Worm (Caenorhabditis elegans) whole organism, young adult: Measurements from ENCODE around the gene T03G6.1.
A peak's percentile ranks its signal among the peaks of the same experiment; 100 is the strongest.

Source experiments
- C06A6.2 ChIP-seq: fragments of 200-800 bp; sonication (Bioruptor generic); conservative IDR thresholded peaks from 2 replicates; pipeline ENCODE4 v1.3.6; 2022; ENCODE audit warnings: missing genetic modification characterization, missing compliant biosample characterization
- F10E7.11 ChIP-seq: sonication (generic microtip); optimal IDR thresholded peaks from 2 replicates; lab custom pipeline; 2017; ENCODE audit warnings: mild to moderate bottlenecking, missing genetic modification characterization, moderate library complexity, missing compliant biosample characterization
- F33H1.4 ChIP-seq: fragments of 200-800 bp; sonication (Bioruptor generic); IDR thresholded peaks from 2 replicates; pipeline ENCODE4 v1.3.6; 2022; ENCODE audit warnings: missing genetic modification reagents, missing genetic modification characterization, missing compliant biosample characterization
- F49E8.2 ChIP-seq: sonication (generic microtip); optimal IDR thresholded peaks from 3 replicates; lab custom pipeline; 2017; ENCODE audit warnings: missing genetic modification characterization, mild to moderate bottlenecking, missing compliant biosample characterization, antibody characterized with exemption, moderate library complexity; ENCODE audit not compliant: insufficient read depth
- F57C9.4 ChIP-seq: sonication (generic microtip); optimal IDR thresholded peaks from 2 replicates; lab custom pipeline; 2017; ENCODE audit warnings: mild to moderate bottlenecking, missing genetic modification characterization, missing compliant biosample characterization
- atf-7 ChIP-seq: sonication (generic microtip); optimal IDR thresholded peaks from 2 replicates; lab custom pipeline; 2017; ENCODE audit warnings: mild to moderate bottlenecking, missing genetic modification characterization, missing compliant biosample characterization
- attf-3 ChIP-seq: fragments of 200-800 bp; sonication (Bioruptor generic); conservative IDR thresholded peaks from 2 replicates; pipeline ENCODE4 v1.3.6; 2022; ENCODE audit warnings: missing genetic modification reagents, missing genetic modification characterization, missing compliant biosample characterization
- attf-5 ChIP-seq: fragments of 200-800 bp; sonication (Bioruptor generic); optimal IDR thresholded peaks from 2 replicates; lab custom pipeline; 2018; ENCODE audit warnings: mild to moderate bottlenecking, missing genetic modification characterization, missing compliant biosample characterization
- bed-2 ChIP-seq: fragments of 200-800 bp; sonication (Bioruptor generic); IDR thresholded peaks from 2 replicates; pipeline ENCODE4 v1.3.6; 2022; ENCODE audit warnings: missing genetic modification reagents, missing genetic modification characterization, missing compliant biosample characterization
- cebp-1 ChIP-seq, 2 experiments: fragments of 200-800 bp in 1 of 2; sonication (Bioruptor generic) in 1 of 2; sonication (generic microtip) in 1 of 2; IDR thresholded peaks in 1 of 2; optimal IDR thresholded peaks in 1 of 2; 2 replicates each; pipeline versions ENCODE4 v1.3.6 to Lab custom; 2017 to 2022; ENCODE audit warnings: missing compliant biosample characterization in 2 of 2, missing genetic modification characterization in 2 of 2, mild to moderate bottlenecking in 1 of 2, missing genetic modification reagents in 1 of 2, moderate library complexity in 1 of 2
- cebp-2 ChIP-seq: fragments of 200-800 bp; sonication (Bioruptor generic); IDR thresholded peaks from 2 replicates; pipeline ENCODE4 v1.3.6; 2022; ENCODE audit warnings: missing genetic modification characterization, missing compliant biosample characterization
- ceh-58 ChIP-seq: fragments of 200-800 bp; sonication (Bioruptor generic); IDR thresholded peaks from 2 replicates; pipeline ENCODE4 v1.3.6; 2022; ENCODE audit warnings: missing genetic modification characterization, missing compliant biosample characterization
- dpl-1 ChIP-seq: fragments of 150-350 bp; optimal IDR thresholded peaks from 2 replicates; lab custom pipeline; 2014; ENCODE audit warnings: missing biosample characterization, missing genetic modification reagents, missing genetic modification characterization
- ets-4 ChIP-seq: fragments of 200-800 bp; sonication (Bioruptor generic); optimal IDR thresholded peaks from 2 replicates; lab custom pipeline; 2018; ENCODE audit warnings: mild to moderate bottlenecking, missing genetic modification characterization, missing compliant biosample characterization
- him-1 ChIP-seq: sonication (generic microtip); optimal IDR thresholded peaks from 2 replicates; lab custom pipeline; 2016; ENCODE audit warnings: missing genotype, missing genetic modification reagents, missing genetic modification characterization, missing compliant biosample characterization
- hmg-1.2 ChIP-seq: fragments of 200-800 bp; sonication (Bioruptor generic); IDR thresholded peaks from 2 replicates; pipeline ENCODE4 v1.3.6; 2022; ENCODE audit warnings: missing genetic modification reagents, missing genetic modification characterization, missing compliant biosample characterization
- let-526 ChIP-seq: fragments of 200-800 bp; sonication (Bioruptor generic); IDR thresholded peaks from 2 replicates; pipeline ENCODE4 v1.3.6; 2022; ENCODE audit warnings: missing genetic modification reagents, missing genetic modification characterization, missing compliant biosample characterization
- lin-26 ChIP-seq: fragments of 200-800 bp; sonication (Bioruptor generic); IDR thresholded peaks from 2 replicates; pipeline ENCODE4 v1.3.6; 2022; ENCODE audit warnings: missing genetic modification reagents, missing genetic modification characterization, missing compliant biosample characterization
- lin-40 ChIP-seq: sonication (generic microtip); optimal IDR thresholded peaks from 2 replicates; lab custom pipeline; 2016; ENCODE audit warnings: missing genetic modification characterization, mild to moderate bottlenecking, missing compliant biosample characterization, missing genotype, missing genetic modification reagents
- lir-1 ChIP-seq: fragments of 200-800 bp; sonication (Bioruptor generic); conservative IDR thresholded peaks from 2 replicates; pipeline ENCODE4 v1.3.6; 2022; ENCODE audit warnings: missing genetic modification reagents, missing genetic modification characterization, missing compliant biosample characterization
- madf-6 ChIP-seq: fragments of 200-800 bp; sonication (Bioruptor generic); IDR thresholded peaks from 2 replicates; pipeline ENCODE4 v1.3.6; 2022; ENCODE audit warnings: missing genetic modification reagents, missing genetic modification characterization, missing compliant biosample characterization
- nfya-2 ChIP-seq: fragments of 200-800 bp; sonication (Bioruptor generic); IDR thresholded peaks from 2 replicates; pipeline ENCODE4 v1.3.6; 2022; ENCODE audit warnings: missing genetic modification reagents, missing genetic modification characterization, missing compliant biosample characterization
- rcor-1 ChIP-seq: fragments of 200-800 bp; sonication (Bioruptor generic); IDR thresholded peaks from 2 replicates; pipeline ENCODE4 v1.3.6; 2022; ENCODE audit warnings: missing genetic modification reagents, missing genetic modification characterization, missing compliant biosample characterization
- repo-1 ChIP-seq: sonication (generic microtip); optimal IDR thresholded peaks from 2 replicates; lab custom pipeline; 2017; ENCODE audit warnings: mild to moderate bottlenecking, missing genetic modification characterization, missing compliant biosample characterization
- snpc-1.1 ChIP-seq: sonication (generic microtip); optimal IDR thresholded peaks from 2 replicates; lab custom pipeline; 2017; ENCODE audit warnings: missing genetic modification characterization, mild to moderate bottlenecking, missing compliant biosample characterization, antibody characterized with exemption, moderate library complexity, missing genotype, missing genetic modification reagents; ENCODE audit not compliant: insufficient read depth
- snpc-4 ChIP-seq, 5 experiments: fragments of 150-350 bp in 1 of 5; sonication (generic microtip) in 4 of 5; optimal IDR thresholded peaks; 2 replicates each; lab custom pipeline; 2014 to 2018; ENCODE audit warnings: missing genetic modification characterization in 5 of 5, missing biosample characterization in 3 of 5, antibody characterized with exemption in 2 of 5, mild to moderate bottlenecking in 2 of 5, missing compliant biosample characterization in 2 of 5, missing genotype in 2 of 5, moderate library complexity in 2 of 5, missing genetic modification reagents in 1 of 5
- tbx-9 ChIP-seq: sonication (generic microtip); optimal IDR thresholded peaks from 2 replicates; lab custom pipeline; 2016; ENCODE audit warnings: borderline replicate concordance, missing genetic modification characterization, inconsistent platforms, missing compliant biosample characterization
- unc-62 ChIP-seq: fragments of 150-350 bp; optimal IDR thresholded peaks from 2 replicates; lab custom pipeline; 2014; ENCODE audit warnings: missing biosample characterization, missing genetic modification reagents, missing genetic modification characterization
- xnd-1 ChIP-seq: sonication (generic microtip); optimal IDR thresholded peaks from 2 replicates; lab custom pipeline; 2016; ENCODE audit warnings: missing genotype, missing genetic modification reagents, missing genetic modification characterization, missing compliant biosample characterization

T03G6.1 gene

DNA sequence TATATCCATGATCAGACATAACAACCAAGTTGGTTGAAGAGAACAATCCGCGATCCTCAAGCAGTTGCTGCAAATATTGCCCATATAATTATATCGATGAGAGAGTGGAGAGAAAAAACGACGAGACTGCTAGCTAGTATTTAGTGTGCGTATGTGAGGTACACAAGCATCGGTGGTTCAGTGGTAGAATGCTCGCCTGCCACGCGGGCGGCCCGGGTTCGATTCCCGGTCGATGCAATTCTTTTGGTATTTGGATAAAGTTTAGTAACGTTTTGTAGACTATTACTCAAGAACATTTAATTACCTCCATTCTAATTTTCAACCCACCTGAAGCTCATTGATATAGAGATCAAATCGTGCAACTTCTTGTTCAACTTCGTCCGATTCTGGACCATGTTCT, 5.0 kb downstream of the T03G6.1 start (continued):
- TF ChIP-seq repo-1 (peak; percentile 24), xnd-1 (no peak), tbx-9 (tag; lab: Kevin White, UChicago) (peak; percentile 69)

DNA sequence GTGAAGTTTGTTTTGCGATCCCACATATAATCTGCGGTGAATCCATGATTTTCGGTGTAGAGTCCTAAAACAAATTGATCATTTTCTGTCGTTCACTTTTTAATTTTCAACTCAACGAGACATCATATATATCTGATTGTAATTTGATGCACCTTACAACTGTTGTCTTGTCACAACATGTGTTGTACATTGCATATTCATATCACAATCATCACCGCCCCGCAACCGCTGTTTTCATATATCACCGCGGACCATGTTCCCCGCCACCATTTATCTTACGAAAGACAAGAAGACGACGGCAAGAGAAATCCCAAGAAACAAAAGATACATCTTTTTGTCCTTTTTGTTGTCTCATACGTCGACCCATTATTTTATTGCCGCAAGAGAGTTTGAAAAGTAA, 6.1 kb downstream of the T03G6.1 start:
- TF ChIP-seq F57C9.4 (tag; lab: Kevin White, UChicago): no peak
- TF ChIP-seq dpl-1: no peak
- no peak for TF ChIP-seq ets-4 (GFP tag; lab: Kevin White, UChicago)

DNA sequence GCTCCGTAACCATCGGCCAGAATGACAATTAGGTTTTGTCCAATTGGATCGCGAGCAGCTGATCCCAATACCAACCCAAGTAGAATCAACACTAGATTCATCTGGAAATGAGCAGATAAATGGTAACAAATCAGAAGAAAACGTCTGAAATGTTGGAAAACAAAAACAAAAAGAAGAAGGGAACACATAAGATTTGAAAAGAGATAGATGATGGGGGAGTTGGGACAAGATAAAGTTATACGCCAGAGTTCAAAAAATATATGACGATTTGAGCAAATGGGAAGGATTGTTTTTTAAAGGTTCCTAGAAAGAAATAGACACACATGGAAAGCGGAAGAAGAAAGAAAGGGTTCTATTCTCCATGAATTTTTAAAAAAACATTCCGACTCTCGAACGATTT, 7.6 kb downstream of the T03G6.1 start, which contains the start of gene T03G6.3:
T03G6.3 (minus strand) TSS at position 101 of the 400 bp plus-strand sequence.
- TF ChIP-seq attf-3 (GFP tag; lab: Robert Waterston, UW) (no peak), lin-40 (tag; lab: Kevin White, UChicago) (no peak), cebp-1 (GFP tag; IDR thresholded peaks at IDR 0.05; lab: Robert Waterston, UW) (no peak), cebp-1 (tag; optimal IDR thresholded peaks at IDR 0.05; lab: Kevin White, UChicago) (no peak), rcor-1 (GFP tag; lab: Robert Waterston, UW) (no peak), bed-2 (GFP tag; lab: Robert Waterston, UW) (no peak), ceh-58 (no peak), attf-5 (GFP tag; lab: Kevin White, UChicago) (no peak), madf-6 (GFP tag; lab: Robert Waterston, UW) (no peak), repo-1 (no peak), cebp-2 (GFP tag; lab: Robert Waterston, UW) (no peak), F49E8.2 (no peak)

- no peak for TF ChIP-seq nfya-2
- no peak for TF ChIP-seq atf-7 (tag; lab: Kevin White, UChicago)
These were observed 12.3 kb downstream of the T03G6.1 start for ce11 chrX:2620280-2620679.

- no peak for TF ChIP-seq C06A6.2 (GFP tag; lab: Robert Waterston, UW)
- TF ChIP-seq unc-62: no peak
- TF ChIP-seq hmg-1.2 (GFP tag; lab: Robert Waterston, UW): peak; percentile 38; the same call in 1 of the 2 replicates
- no peak for TF ChIP-seq snpc-4 (GFP tag; optimal IDR thresholded peaks at IDR 0.05; lab: Kevin White, UChicago)
- TF ChIP-seq snpc-4 (tag; optimal IDR thresholded peaks at IDR 0.05; lab: Kevin White, UChicago): peak in 3 of 4 experiments; percentile 9 to 83 (median 64)
- no peak for TF ChIP-seq F33H1.4 (GFP tag; lab: Robert Waterston, UW)
- no peak for TF ChIP-seq cebp-2 (GFP tag; lab: Robert Waterston, UW)
These were observed 18.1 kb downstream of the T03G6.1 start for ce11 chrX:2626153-2626552.

- TF ChIP-seq lin-26 (GFP tag; lab: Robert Waterston, UW) (0 out of 2 replicates have a peak, but pooled peaks have one; percentile 22), snpc-1.1 (tag; lab: Kevin White, UChicago) (no peak), snpc-4 (GFP tag; optimal IDR thresholded peaks at IDR 0.05; lab: Kevin White, UChicago) (no peak), snpc-4 (tag; optimal IDR thresholded peaks at IDR 0.05; lab: Kevin White, UChicago) (peak in 2 of 4 experiments; percentile 64 to 73), let-526 (GFP tag; lab: Robert Waterston, UW) (no peak), lir-1 (GFP tag; lab: Robert Waterston, UW) (no peak), F10E7.11 (tag; lab: Kevin White, UChicago) (no peak), him-1 (tag; lab: Kevin White, UChicago) (no peak)
These were observed 24.8 kb downstream of the T03G6.1 start for ce11 chrX:2632869-2633268.
